Worm (Caenorhabditis elegans): Measurements from ENCODE around the gene clec-88.
A peak's percentile ranks its signal among the peaks of the same experiment; 100 is the strongest.

Gene clec-88

ce11 chrII:6327317-6327716, 38.2 kb upstream of the clec-88 start:
- TF ChIP-seq nhr-23 (tag; optimal IDR thresholded peaks at IDR 0.05) (no peak), pqm-1 (tag; optimal IDR thresholded peaks at IDR 0.05) (peak; percentile 98), aly-2 (tag; optimal IDR thresholded peaks at IDR 0.05) (no peak), ama-1 (optimal IDR thresholded peaks at IDR 0.05) (no peak), mdl-1 (tag; optimal IDR thresholded peaks at IDR 0.05) (no peak), elt-3 (tag; optimal IDR thresholded peaks at IDR 0.05) (no peak), nhr-11 (tag; optimal IDR thresholded peaks at IDR 0.05) (no peak), hmg-11 (tag; optimal IDR thresholded peaks at IDR 0.05) (no peak), R02D3.7 (tag; optimal IDR thresholded peaks at IDR 0.05) (no peak), nhr-28 (tag; optimal IDR thresholded peaks at IDR 0.05) (no peak), nhr-76 (tag; optimal IDR thresholded peaks at IDR 0.05) (no peak), ceh-28 (tag; optimal IDR thresholded peaks at IDR 0.05) (no peak), ceh-16 (tag; optimal IDR thresholded peaks at IDR 0.05) (no peak), lin-15B (tag; optimal IDR thresholded peaks at IDR 0.05) (no peak), mml-1 (tag; optimal IDR thresholded peaks at IDR 0.05) (no peak), ceh-82 (tag; optimal IDR thresholded peaks at IDR 0.05) (no peak), ztf-11 (tag; optimal IDR thresholded peaks at IDR 0.05) (no peak), unc-39 (tag; optimal IDR thresholded peaks at IDR 0.05) (no peak), tbx-2 (tag; optimal IDR thresholded peaks at IDR 0.05) (no peak), daf-12 (tag; optimal IDR thresholded peaks at IDR 0.05) (no peak), snpc-4 (tag; optimal IDR thresholded peaks at IDR 0.05) (no peak), fos-1 (tag; optimal IDR thresholded peaks at IDR 0.05) (no peak), zag-1 (tag; optimal IDR thresholded peaks at IDR 0.05) (no peak), lsy-12 (tag; optimal IDR thresholded peaks at IDR 0.05) (no peak), nfya-1 (tag; optimal IDR thresholded peaks at IDR 0.05; ENCODE audit: insufficient read depth) (peak; percentile 4), nhr-77 (tag; optimal IDR thresholded peaks at IDR 0.05) (no peak), lin-39 (tag; optimal IDR thresholded peaks at IDR 0.05) (no peak), egl-5 (tag; optimal IDR thresholded peaks at IDR 0.05) (no peak), sea-2 (GFP tag; optimal IDR thresholded peaks at IDR 0.05) (no peak), nhr-237 (tag; optimal IDR thresholded peaks at IDR 0.05) (no peak), elt-1 (tag; optimal IDR thresholded peaks at IDR 0.05) (no peak), fkh-10 (GFP tag; optimal IDR thresholded peaks at IDR 0.05) (no peak), jun-1 (tag; optimal IDR thresholded peaks at IDR 0.05) (peak; percentile 70), fkh-2 (tag; optimal IDR thresholded peaks at IDR 0.05) (no peak), egl-27 (tag; optimal IDR thresholded peaks at IDR 0.05) (no peak), nhr-25 (tag; optimal IDR thresholded peaks at IDR 0.05) (no peak), nhr-67 (tag; optimal IDR thresholded peaks at IDR 0.05) (no peak), ceh-9 (tag; optimal IDR thresholded peaks at IDR 0.05) (no peak), pha-4 (tag; optimal IDR thresholded peaks at IDR 0.05) (peak; percentile 41), ztf-4 (tag; optimal IDR thresholded peaks at IDR 0.05) (no peak), elt-2 (tag; optimal IDR thresholded peaks at IDR 0.05) (peak; percentile 99), unc-62 (GFP tag; optimal IDR thresholded peaks at IDR 0.05) (no peak), eor-1 (tag; optimal IDR thresholded peaks at IDR 0.05) (no peak), nhr-43 (tag; optimal IDR thresholded peaks at IDR 0.05; ENCODE audit: poor library complexity, severe bottlenecking) (no peak), nhr-12 (tag; optimal IDR thresholded peaks at IDR 0.05) (no peak), ZK546.5 (tag; optimal IDR thresholded peaks at IDR 0.05) (no peak), skn-1 (tag; optimal IDR thresholded peaks at IDR 0.05) (peak; percentile 39)

ce11 chrII:6328672-6329071, 36.9 kb upstream of the clec-88 start:
- TF ChIP-seq skn-1 (tag; optimal IDR thresholded peaks at IDR 0.05) (no peak), nhr-28 (tag; optimal IDR thresholded peaks at IDR 0.05) (no peak), jun-1 (tag; optimal IDR thresholded peaks at IDR 0.05) (peak; percentile 81), nhr-237 (tag; optimal IDR thresholded peaks at IDR 0.05) (no peak), pha-4 (tag; optimal IDR thresholded peaks at IDR 0.05) (peak; percentile 61), nhr-43 (tag; optimal IDR thresholded peaks at IDR 0.05; ENCODE audit: poor library complexity, severe bottlenecking) (no peak), pqm-1 (tag; optimal IDR thresholded peaks at IDR 0.05) (peak; percentile 96), lin-15B (tag; optimal IDR thresholded peaks at IDR 0.05) (no peak), fkh-2 (tag; optimal IDR thresholded peaks at IDR 0.05) (no peak), lsy-12 (tag; optimal IDR thresholded peaks at IDR 0.05) (no peak), nfya-1 (tag; optimal IDR thresholded peaks at IDR 0.05; ENCODE audit: insufficient read depth) (peak; percentile 8), hmg-11 (tag; optimal IDR thresholded peaks at IDR 0.05) (no peak), ztf-4 (tag; optimal IDR thresholded peaks at IDR 0.05) (no peak), elt-2 (tag; optimal IDR thresholded peaks at IDR 0.05) (peak; percentile 99), egl-5 (tag; optimal IDR thresholded peaks at IDR 0.05) (no peak), nhr-11 (tag; optimal IDR thresholded peaks at IDR 0.05) (no peak), ceh-82 (tag; optimal IDR thresholded peaks at IDR 0.05) (no peak)
